Fruit fly (Drosophila melanogaster) whole organism, embryonic: Measurements from ENCODE around the gene mop.

Experiments used
- Adf1 ChIP-seq: fragments of 200-800 bp; sonication (Bioruptor generic); IDR thresholded peaks from 2 replicates; pipeline ENCODE4 v1.3.6; 2022; ENCODE audit warnings: missing biosample characterization, missing genetic modification characterization
- Bdp1 ChIP-seq: fragments of 200-800 bp; sonication (Bioruptor generic); optimal IDR thresholded peaks from 3 replicates; lab custom pipeline; 2016; ENCODE audit warnings: missing biosample characterization, missing genetic modification characterization
- CG10321 ChIP-seq: fragments of 200-800 bp; sonication (Bioruptor generic); IDR thresholded peaks from 2 replicates; pipeline ENCODE4 v1.3.6; 2022; ENCODE audit warnings: missing biosample characterization, missing genetic modification characterization
- CG10431 ChIP-seq: fragments of 200-800 bp; sonication (Bioruptor generic); optimal IDR thresholded peaks from 3 replicates; lab custom pipeline; 2018; ENCODE audit warnings: missing biosample characterization, mild to moderate bottlenecking, missing genetic modification characterization
- CG11247 ChIP-seq: fragments of 200-800 bp; sonication (Bioruptor generic); IDR thresholded peaks from 2 replicates; pipeline ENCODE4 v1.3.6; 2022; ENCODE audit warnings: missing biosample characterization, missing genetic modification characterization
- CG11398 ChIP-seq: fragments of 200-800 bp; sonication (Bioruptor generic); optimal IDR thresholded peaks from 2 replicates; lab custom pipeline; 2016; ENCODE audit warnings: missing biosample characterization, missing genetic modification characterization
- CG11456 ChIP-seq: fragments of 200-800 bp; sonication (Bioruptor generic); IDR thresholded peaks from 3 replicates; pipeline ENCODE4 v1.3.6; 2022; ENCODE audit warnings: missing biosample characterization, missing genetic modification characterization
- CG11504 ChIP-seq: fragments of 200-800 bp; sonication (Bioruptor generic); optimal IDR thresholded peaks from 3 replicates; lab custom pipeline; 2019; ENCODE audit warnings: missing biosample characterization, mild to moderate bottlenecking, missing genetic modification characterization, moderate library complexity
- CG13424 ChIP-seq: fragments of 200-800 bp; sonication (Bioruptor generic); optimal IDR thresholded peaks from 2 replicates; lab custom pipeline; 2019; ENCODE audit warnings: missing biosample characterization, mild to moderate bottlenecking, missing genetic modification characterization, moderate library complexity
- CG1792 ChIP-seq: fragments of 200-800 bp; sonication (Bioruptor generic); optimal IDR thresholded peaks from 2 replicates; lab custom pipeline; 2016; ENCODE audit warnings: missing biosample characterization, missing genetic modification characterization
- CG18476 ChIP-seq: fragments of 200-800 bp; sonication (Bioruptor generic); optimal IDR thresholded peaks from 2 replicates; lab custom pipeline; 2016; ENCODE audit warnings: missing biosample characterization, mild to moderate bottlenecking, missing genetic modification characterization
- CG18764 ChIP-seq: fragments of 200-800 bp; sonication (Bioruptor generic); optimal IDR thresholded peaks from 3 replicates; lab custom pipeline; 2016; ENCODE audit warnings: missing biosample characterization, missing genetic modification characterization
- CG34224 ChIP-seq: fragments of 200-800 bp; sonication (Bioruptor generic); IDR thresholded peaks from 3 replicates; pipeline ENCODE4 v1.3.6; 2022; ENCODE audit warnings: missing biosample characterization, missing genetic modification characterization; ENCODE audit not compliant: partially characterized antibody
- CG5180 ChIP-seq: fragments of 200-800 bp; sonication (Bioruptor generic); optimal IDR thresholded peaks from 3 replicates; lab custom pipeline; 2017; ENCODE audit warnings: missing biosample characterization, missing genetic modification characterization, mild to moderate bottlenecking, moderate library complexity, missing genetic modification reagents
- CG6854 ChIP-seq: fragments of 200-800 bp; sonication (Bioruptor generic); optimal IDR thresholded peaks from 3 replicates; lab custom pipeline; 2017; ENCODE audit warnings: missing biosample characterization, mild to moderate bottlenecking, missing genetic modification characterization
- CG8290 ChIP-seq, 3 experiments: fragments of 200-800 bp; sonication (Bioruptor generic); optimal IDR thresholded peaks; 2 replicates each; lab custom pipeline; 2016 to 2019; ENCODE audit warnings: missing biosample characterization in 3 of 3, missing genetic modification characterization in 3 of 3, mild to moderate bottlenecking in 2 of 3, moderate library complexity in 1 of 3
- CG9215 ChIP-seq: fragments of 200-800 bp; sonication (Bioruptor generic); IDR thresholded peaks from 2 replicates; pipeline ENCODE4 v1.3.6; 2022; ENCODE audit warnings: missing biosample characterization, missing genetic modification characterization
- Camta ChIP-seq: fragments of 200-800 bp; sonication (Bioruptor generic); optimal IDR thresholded peaks from 2 replicates; lab custom pipeline; 2016; ENCODE audit warnings: missing biosample characterization, missing genetic modification characterization
- Dip2 ChIP-seq: fragments of 200-800 bp; sonication (Bioruptor generic); IDR thresholded peaks from 2 replicates; pipeline ENCODE4 v1.3.6; 2022; ENCODE audit warnings: missing biosample characterization, missing genetic modification characterization
- E2f1 ChIP-seq: fragments of 200-800 bp; sonication (Bioruptor generic); IDR thresholded peaks from 2 replicates; pipeline ENCODE4 v1.3.6; 2022; ENCODE audit warnings: missing biosample characterization, missing genetic modification characterization
- Fer3 ChIP-seq: fragments of 200-800 bp; sonication (Bioruptor generic); optimal IDR thresholded peaks from 2 replicates; lab custom pipeline; 2018; ENCODE audit warnings: missing biosample characterization, mild to moderate bottlenecking, missing genetic modification characterization, moderate library complexity
- HHEX ChIP-seq: fragments of 200-800 bp; sonication (Bioruptor generic); optimal IDR thresholded peaks from 3 replicates; lab custom pipeline; 2017; ENCODE audit warnings: missing biosample characterization, mild to moderate bottlenecking, missing genetic modification characterization, missing genetic modification reagents
- HLHmδ ChIP-seq: fragments of 200-800 bp; sonication (Bioruptor generic); optimal IDR thresholded peaks from 2 replicates; lab custom pipeline; 2018; ENCODE audit warnings: missing biosample characterization, mild to moderate bottlenecking, missing genetic modification characterization, moderate library complexity
- HmgD ChIP-seq: fragments of 200-800 bp; sonication (Bioruptor generic); optimal IDR thresholded peaks from 3 replicates; lab custom pipeline; 2016; ENCODE audit warnings: missing biosample characterization, missing genetic modification characterization
- HmgZ ChIP-seq: fragments of 200-800 bp; sonication (Bioruptor generic); optimal IDR thresholded peaks from 2 replicates; lab custom pipeline; 2018; ENCODE audit warnings: missing biosample characterization, mild to moderate bottlenecking, missing genetic modification characterization
- MTF-1 ChIP-seq: fragments of 200-800 bp; sonication (Bioruptor generic); optimal IDR thresholded peaks from 2 replicates; lab custom pipeline; 2018; ENCODE audit warnings: missing biosample characterization, mild to moderate bottlenecking, missing genetic modification characterization, borderline replicate concordance
- Neu2 ChIP-seq: fragments of 200-800 bp; sonication (Bioruptor generic); optimal IDR thresholded peaks from 3 replicates; lab custom pipeline; 2016; ENCODE audit warnings: missing biosample characterization, missing genetic modification characterization, borderline replicate concordance
- Scr ChIP-seq: fragments of 200-800 bp; sonication (Bioruptor generic); IDR thresholded peaks from 2 replicates; pipeline ENCODE4 v1.3.6; 2022; ENCODE audit warnings: missing biosample characterization, missing genetic modification characterization; ENCODE audit not compliant: partially characterized antibody
- Tbp ChIP-seq: fragments of >200 bp; optimal IDR thresholded peaks from 2 replicates; lab custom pipeline; 2018; ENCODE audit warnings: missing biosample characterization, missing genetic modification characterization
- ac ChIP-seq: fragments of 200-800 bp; sonication (Bioruptor generic); optimal IDR thresholded peaks from 3 replicates; lab custom pipeline; 2017; ENCODE audit warnings: missing biosample characterization, mild to moderate bottlenecking, missing genetic modification characterization
- ase ChIP-seq: fragments of 200-800 bp; sonication (Bioruptor generic); IDR thresholded peaks from 3 replicates; pipeline ENCODE4 v1.3.6; 2022; ENCODE audit warnings: missing biosample characterization, missing genetic modification characterization
- chn ChIP-seq: fragments of 200-800 bp; sonication (Bioruptor generic); optimal IDR thresholded peaks from 2 replicates; lab custom pipeline; 2016; ENCODE audit warnings: missing biosample characterization, missing genetic modification characterization
- danr ChIP-seq: fragments of 200-800 bp; sonication (Bioruptor generic); IDR thresholded peaks from 2 replicates; pipeline ENCODE4 v1.3.6; 2022; ENCODE audit warnings: missing biosample characterization, missing genetic modification characterization
- dm ChIP-seq: fragments of 200-800 bp; sonication (Bioruptor generic); optimal IDR thresholded peaks from 3 replicates; lab custom pipeline; 2016; ENCODE audit warnings: missing biosample characterization, missing genetic modification characterization
- dysf ChIP-seq: fragments of 200-800 bp; sonication (Bioruptor generic); IDR thresholded peaks from 3 replicates; pipeline ENCODE4 v1.3.6; 2022; ENCODE audit warnings: missing biosample characterization, missing genetic modification characterization
- eve ChIP-seq, 2 experiments: fragments of >200 bp; optimal IDR thresholded peaks; 2 replicates each; lab custom pipeline; 2017; ENCODE audit warnings: missing biosample characterization in 2 of 2, missing genetic modification characterization in 2 of 2
- grn ChIP-seq: fragments of 200-800 bp; sonication (Bioruptor generic); optimal IDR thresholded peaks from 3 replicates; lab custom pipeline; 2017; ENCODE audit warnings: missing biosample characterization, missing genetic modification characterization
- gsb-n ChIP-seq: fragments of 200-800 bp; sonication (Bioruptor generic); optimal IDR thresholded peaks from 3 replicates; lab custom pipeline; 2018; ENCODE audit warnings: missing biosample characterization, mild to moderate bottlenecking, missing genetic modification characterization
- insv ChIP-seq, 2 experiments: fragments of 200-800 bp; sonication (Bioruptor generic); optimal IDR thresholded peaks; 3 replicates each; lab custom pipeline; 2016 to 2018; ENCODE audit warnings: missing biosample characterization in 2 of 2, missing genetic modification characterization in 2 of 2
- odd ChIP-seq: fragments of 200-800 bp; sonication (Bioruptor generic); optimal IDR thresholded peaks from 2 replicates; lab custom pipeline; 2017; ENCODE audit warnings: missing biosample characterization, mild to moderate bottlenecking, missing genetic modification characterization
- onecut ChIP-seq: fragments of 200-800 bp; sonication (Bioruptor generic); IDR thresholded peaks from 2 replicates; pipeline ENCODE4 v1.3.6; 2022; ENCODE audit warnings: missing biosample characterization, missing genetic modification characterization
- pb ChIP-seq: fragments of 200-800 bp; sonication (Bioruptor generic); optimal IDR thresholded peaks from 3 replicates; lab custom pipeline; 2016; ENCODE audit warnings: missing biosample characterization, missing genetic modification characterization
- pho ChIP-seq: fragments of 200-800 bp; sonication (Bioruptor generic); optimal IDR thresholded peaks from 2 replicates; lab custom pipeline; 2016; ENCODE audit warnings: missing biosample characterization, missing genetic modification characterization
- prd ChIP-seq, 3 experiments: fragments of >200 bp in 2 of 3; fragments of 200-800 bp in 1 of 3; sonication (Bioruptor generic) in 1 of 3; optimal IDR thresholded peaks in 2 of 3; IDR thresholded peaks in 1 of 3; 2 replicates in 2 of 3; 3 replicates in 1 of 3; pipeline versions ENCODE4 v1.3.6 to Lab custom; 2017 to 2022; ENCODE audit warnings: missing biosample characterization in 1 of 3, missing genetic modification characterization in 1 of 3
- repo ChIP-seq: fragments of 200-800 bp; sonication (Bioruptor generic); optimal IDR thresholded peaks from 2 replicates; lab custom pipeline; 2016; ENCODE audit warnings: missing biosample characterization, missing genetic modification characterization
- trem ChIP-seq: fragments of 200-800 bp; optimal IDR thresholded peaks from 3 replicates; lab custom pipeline; 2019; ENCODE audit warnings: missing biosample characterization, mild to moderate bottlenecking, missing genetic modification characterization, moderate library complexity
- twi ChIP-seq: fragments of 200-800 bp; optimal IDR thresholded peaks from 2 replicates; lab custom pipeline; 2019; ENCODE audit warnings: missing biosample characterization, mild to moderate bottlenecking, missing genetic modification characterization, moderate library complexity
- zf30C ChIP-seq: fragments of 200-800 bp; sonication (Bioruptor generic); optimal IDR thresholded peaks from 3 replicates; lab custom pipeline; 2018; ENCODE audit warnings: missing biosample characterization, mild to moderate bottlenecking, missing genetic modification characterization

Gene mop

DNA sequence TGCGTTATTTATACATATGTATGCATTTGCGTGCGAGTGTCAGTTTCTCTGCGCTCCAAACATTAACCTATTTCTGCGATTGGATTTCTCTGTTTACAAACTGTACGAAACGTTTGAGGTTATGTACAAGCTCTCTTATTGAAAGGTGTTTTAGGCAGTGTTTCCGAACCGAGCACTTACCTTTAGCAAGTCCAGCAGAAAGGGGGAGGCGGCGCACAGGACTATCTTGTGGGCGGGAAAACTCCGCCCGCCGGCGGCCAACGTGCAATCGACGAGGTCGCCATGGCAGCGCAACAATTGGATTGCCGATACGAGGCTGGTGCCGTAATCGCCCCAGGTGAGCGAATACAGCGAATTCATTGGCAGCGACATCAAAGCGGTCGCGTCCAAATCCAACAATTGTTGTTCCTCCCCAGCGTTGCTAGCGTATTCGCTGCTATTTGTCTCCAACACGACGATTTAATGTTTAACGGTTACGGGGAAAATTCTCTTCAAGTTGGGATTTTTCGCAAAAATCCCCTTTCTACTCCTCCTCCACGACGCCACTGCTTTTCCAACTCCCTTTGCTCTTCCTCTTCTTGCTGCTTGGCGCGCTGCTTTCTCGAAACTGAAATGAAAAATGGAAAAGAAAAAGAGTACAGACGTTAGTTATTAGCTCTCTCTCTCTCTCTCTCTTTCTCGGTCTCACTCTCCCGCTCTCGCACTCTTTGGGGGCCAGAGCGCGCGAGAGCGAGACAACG, 19.0 kb downstream of the mop start (continued):
- peak; percentile 92 for TF ChIP-seq E2f1
- 0 out of 2 replicates have a peak, but pooled peaks have one; percentile 57 for TF ChIP-seq danr (GFP tag; lab: Robert Waterston, UW)
- peak; percentile 76 for TF ChIP-seq dm
- TF ChIP-seq HHEX (GFP tag; lab: Kevin White, UChicago) = peak; percentile 89
- TF ChIP-seq dysf (GFP tag; lab: Robert Waterston, UW) = peak; percentile 93
- peak; percentile 87 for TF ChIP-seq CG1792 (GFP tag; lab: Kevin White, UChicago)
- peak; percentile 85 for TF ChIP-seq CG18476 (GFP tag; lab: Kevin White, UChicago)
- TF ChIP-seq odd (GFP tag; lab: Kevin White, UChicago) = peak; percentile 72
- peak; percentile 88 for TF ChIP-seq CG11398 (GFP tag; lab: Kevin White, UChicago)
- peak; percentile 74 for TF ChIP-seq CG5180 (GFP tag; lab: Kevin White, UChicago)
- TF ChIP-seq CG18764 = peak; percentile 80
- peak in 1 of 2 experiments; percentile 80 for TF ChIP-seq insv (GFP tag; optimal IDR thresholded peaks at IDR 0.05; lab: Kevin White, UChicago)
- peak; percentile 87 for TF ChIP-seq CG13424
- no peak for TF ChIP-seq prd (optimal IDR thresholded peaks at IDR 0.05; lab: Kevin White, UChicago)
- peak; percentile 92 for TF ChIP-seq prd (GFP tag; IDR thresholded peaks at IDR 0.05; lab: Robert Waterston, UW)
- peak; percentile 88 for TF ChIP-seq Fer3 (tag; lab: Kevin White, UChicago)
- peak; percentile 80 for TF ChIP-seq Bdp1 (GFP tag; lab: Kevin White, UChicago)
- peak; percentile 89 for TF ChIP-seq chn (GFP tag; lab: Kevin White, UChicago)
- TF ChIP-seq onecut (GFP tag; lab: Robert Waterston, UW) = peak; percentile 85
- peak; percentile 36; the same call in 2 of the 3 replicates for TF ChIP-seq CG34224 (GFP tag; lab: Robert Waterston, UW)
- TF ChIP-seq CG9215 = peak; percentile 87
- TF ChIP-seq Neu2 (GFP tag; lab: Kevin White, UChicago) = peak; percentile 51
- peak; percentile 78 for TF ChIP-seq CG6854
- peak; percentile 26 for TF ChIP-seq trem (tag; lab: Kevin White, UChicago)
- peak; percentile 49 for TF ChIP-seq twi (tag; lab: Kevin White, UChicago)
- peak; percentile 93 for TF ChIP-seq CG10321 (GFP tag; lab: Robert Waterston, UW)
- peak; percentile 20 for TF ChIP-seq zf30C (GFP tag; lab: Kevin White, UChicago)
- TF ChIP-seq CG11504 (tag; lab: Kevin White, UChicago) = peak; percentile 85
- TF ChIP-seq CG11456 (GFP tag; lab: Robert Waterston, UW) = peak; percentile 95
- TF ChIP-seq ac (GFP tag; lab: Kevin White, UChicago) = peak; percentile 30
- TF ChIP-seq Camta = peak; percentile 90
- TF ChIP-seq MTF-1 = peak; percentile 82
- TF ChIP-seq CG10431 (GFP tag; lab: Kevin White, UChicago) = no peak
- TF ChIP-seq Adf1 = peak; percentile 80
- TF ChIP-seq grn = no peak
- peak; percentile 55 for TF ChIP-seq CG8290 (GFP tag; optimal IDR thresholded peaks at IDR 0.05; lab: Kevin White, UChicago)
- TF ChIP-seq CG8290 (tag; optimal IDR thresholded peaks at IDR 0.05; lab: Kevin White, UChicago) = peak in 1 of 2 experiments; percentile 98
- no peak for TF ChIP-seq Tbp (GFP tag; lab: Kevin White, UChicago)
- peak; percentile 81 for TF ChIP-seq HmgD (GFP tag; lab: Kevin White, UChicago)
- peak; percentile 95 for TF ChIP-seq pho
- peak; percentile 46 for TF ChIP-seq gsb-n (tag; lab: Kevin White, UChicago)
- peak; percentile 93 for TF ChIP-seq ase (GFP tag; lab: Robert Waterston, UW)
- peak; percentile 93 for TF ChIP-seq pb (GFP tag; lab: Kevin White, UChicago)
- peak; percentile 92 for TF ChIP-seq CG11247 (GFP tag; lab: Robert Waterston, UW)
- TF ChIP-seq eve (GFP tag; optimal IDR thresholded peaks at IDR 0.05; lab: Kevin White, UChicago) = no peak
- TF ChIP-seq HmgZ (tag; lab: Kevin White, UChicago) = peak; percentile 92
- TF ChIP-seq repo = peak; percentile 88
- 0 out of 2 replicates have a peak, but pooled peaks have one; percentile 12 for TF ChIP-seq Dip2
- TF ChIP-seq Scr = no peak; the same call in 1 of the 2 replicates
- TF ChIP-seq HLHmδ = peak; percentile 52
